Worm (Caenorhabditis elegans) whole organism, L4 larva: ENCODE results near the gene F53F1.2.

ENCODE experiments used
- F44E2.7 ChIP-seq: fragments of 200-800 bp; sonication (Bioruptor generic); IDR thresholded peaks from 2 replicates; pipeline ENCODE4 v2.1.2; 2022; ENCODE audit warnings: missing genetic modification characterization, missing compliant biosample characterization
- ceh-20 ChIP-seq: fragments of 200-800 bp; sonication (Bioruptor generic); IDR thresholded peaks from 2 replicates; pipeline ENCODE4 v1.3.6; 2022; ENCODE audit warnings: missing genetic modification reagents, missing genetic modification characterization, missing compliant biosample characterization
- ceh-28 ChIP-seq: fragments of 150-350 bp; optimal IDR thresholded peaks from 2 replicates; lab custom pipeline; 2014; ENCODE audit warnings: missing biosample characterization, missing genetic modification reagents, missing genetic modification characterization
- ceh-82 ChIP-seq: sonication (generic microtip); optimal IDR thresholded peaks from 2 replicates; lab custom pipeline; 2017; ENCODE audit warnings: missing biosample characterization, missing genetic modification characterization
- mdt-29 ChIP-seq: fragments of 200-800 bp; sonication (Bioruptor generic); IDR thresholded peaks from 2 replicates; pipeline ENCODE4 v1.3.6; 2022; ENCODE audit warnings: missing genetic modification reagents, missing genetic modification characterization, missing compliant biosample characterization
- nhr-11 ChIP-seq: fragments of 150-350 bp; optimal IDR thresholded peaks from 2 replicates; lab custom pipeline; 2014; ENCODE audit warnings: missing biosample characterization, missing genetic modification characterization
- nhr-28 ChIP-seq: fragments of 150-350 bp; optimal IDR thresholded peaks from 2 replicates; lab custom pipeline; 2014; ENCODE audit warnings: missing biosample characterization, missing genetic modification characterization
- nhr-42 ChIP-seq: fragments of 200-800 bp; sonication (Bioruptor generic); IDR thresholded peaks from 2 replicates; pipeline ENCODE4 v1.3.6; 2022; ENCODE audit warnings: missing genetic modification characterization, missing compliant biosample characterization
- unc-39 ChIP-seq: sonication (generic microtip); optimal IDR thresholded peaks from 2 replicates; lab custom pipeline; 2017; ENCODE audit warnings: missing biosample characterization, missing genetic modification characterization

DNA sequence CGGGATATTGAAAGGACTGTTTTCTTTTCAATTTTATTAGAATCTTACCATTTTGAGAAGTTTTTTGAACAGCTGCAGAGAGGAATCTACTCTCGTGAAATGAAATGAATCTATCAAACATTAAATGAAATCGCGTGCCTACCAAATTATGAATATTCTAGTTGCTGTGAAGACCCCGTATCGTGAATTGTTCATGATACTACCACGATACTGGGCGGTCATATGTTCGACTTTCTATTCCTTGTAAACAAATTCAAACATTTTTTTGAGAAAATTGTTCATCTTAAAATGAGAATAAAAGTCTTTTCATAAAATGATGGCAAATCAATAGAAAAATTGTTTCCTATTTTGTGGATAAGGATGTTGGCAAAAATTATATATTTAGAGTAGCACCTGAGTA is 20.8 kb upstream of the F53F1.2 start, which contains the start of gene gcy-34:
- TF ChIP-seq ceh-82 (tag; lab: Kevin White, UChicago) (no peak), ceh-28 (tag; lab: Kevin White, UChicago) (no peak), unc-39 (tag; lab: Kevin White, UChicago) (no peak), nhr-42 (no peak), nhr-11 (tag; lab: Kevin White, UChicago) (no peak), nhr-28 (tag; lab: Kevin White, UChicago) (no peak), F44E2.7 (GFP tag; lab: Robert Waterston, UW) (no peak), mdt-29 (no peak), ceh-20 (no peak)
